Fruit fly (Drosophila melanogaster): ENCODE measurements around the gene CG32119.

Gene CG32119

dm6 chr3L:13288161-13288560 is 39.7 kb upstream of the CG32119 start (continued):
- no peak for TF ChIP-seq CG9139 (GFP tag; optimal IDR thresholded peaks at IDR 0.05)
- peak; percentile 57 for TF ChIP-seq svp (GFP tag)
- TF ChIP-seq Eip93F (GFP tag; optimal IDR thresholded peaks at IDR 0.05) = no peak
- TF ChIP-seq lz (GFP tag; optimal IDR thresholded peaks at IDR 0.05) = no peak
- no peak for TF ChIP-seq esn (GFP tag; optimal IDR thresholded peaks at IDR 0.05)
- TF ChIP-seq CG6792 (GFP tag; optimal IDR thresholded peaks at IDR 0.05) = peak; percentile 37
- no peak for TF ChIP-seq CG4318 (GFP tag; optimal IDR thresholded peaks at IDR 0.05)
- TF ChIP-seq cyc (GFP tag; optimal IDR thresholded peaks at IDR 0.05) = no peak
- TF ChIP-seq fd85E (GFP tag; optimal IDR thresholded peaks at IDR 0.05) = no peak
- TF ChIP-seq CG8119 (GFP tag; IDR thresholded peaks at IDR 0.05) = no peak
- TF ChIP-seq CG8632 (GFP tag; optimal IDR thresholded peaks at IDR 0.05) = peak; percentile 14
- no peak for TF ChIP-seq CG6276 (GFP tag; optimal IDR thresholded peaks at IDR 0.05)
- TF ChIP-seq CG16779 (tag; optimal IDR thresholded peaks at IDR 0.05) = no peak
- peak; percentile 48 for TF ChIP-seq Eip75B (GFP tag; optimal IDR thresholded peaks at IDR 0.05)
- TF ChIP-seq Sox14 (GFP tag; optimal IDR thresholded peaks at IDR 0.05) = peak; percentile 44
- no peak for TF ChIP-seq Hr4 (GFP tag; optimal IDR thresholded peaks at IDR 0.05)
- TF ChIP-seq Smox (GFP tag; optimal IDR thresholded peaks at IDR 0.05) = no peak
- TF ChIP-seq CG8319 (GFP tag; optimal IDR thresholded peaks at IDR 0.05) = no peak
- peak; percentile 62 for TF ChIP-seq fd59A (GFP tag; optimal IDR thresholded peaks at IDR 0.05)
- no peak for TF ChIP-seq CG15336 (GFP tag; IDR thresholded peaks at IDR 0.05)
- no peak for TF ChIP-seq CG7368 (GFP tag; optimal IDR thresholded peaks at IDR 0.05)
- TF ChIP-seq dsx (GFP tag; optimal IDR thresholded peaks at IDR 0.05; ENCODE audit: poor library complexity, severe bottlenecking) = no peak
- no peak for TF ChIP-seq CG3919 (GFP tag; optimal IDR thresholded peaks at IDR 0.05)

- no peak for TF ChIP-seq Sox15 (GFP tag; optimal IDR thresholded peaks at IDR 0.05)
- TF ChIP-seq CG6276 (GFP tag; optimal IDR thresholded peaks at IDR 0.05) = no peak
- TF ChIP-seq CG3919 (GFP tag; optimal IDR thresholded peaks at IDR 0.05) = no peak
- peak in 1 of 2 experiments; percentile 10 for TF ChIP-seq ss (GFP tag; optimal IDR thresholded peaks at IDR 0.05)
- no peak for TF ChIP-seq acj6 (GFP tag; optimal IDR thresholded peaks at IDR 0.05)
- no peak for TF ChIP-seq Eip93F (GFP tag; optimal IDR thresholded peaks at IDR 0.05)
Observed at dm6 chr3L:13286640-13287039, 38.1 kb upstream of the CG32119 start.

dm6 chr3L:13284308-13284707 is 35.8 kb upstream of the CG32119 start:
- no peak for TF ChIP-seq Lpt (GFP tag; optimal IDR thresholded peaks at IDR 0.05)
- no peak for TF ChIP-seq OdsH (GFP tag; optimal IDR thresholded peaks at IDR 0.05)

- no peak for TF ChIP-seq Eip93F (GFP tag; optimal IDR thresholded peaks at IDR 0.05)
- no peak for TF ChIP-seq CG10669 (GFP tag; optimal IDR thresholded peaks at IDR 0.05)
- TF ChIP-seq CG15336 (GFP tag; IDR thresholded peaks at IDR 0.05) = no peak
- TF ChIP-seq CG6163 (GFP tag; IDR thresholded peaks at IDR 0.05) = no peak
- no peak for TF ChIP-seq CG3919 (GFP tag; optimal IDR thresholded peaks at IDR 0.05)
- no peak for TF ChIP-seq CG7368 (GFP tag; optimal IDR thresholded peaks at IDR 0.05)
- TF ChIP-seq CG11294 (GFP tag; IDR thresholded peaks at IDR 0.05) = no peak
- no peak for TF ChIP-seq cyc (GFP tag; optimal IDR thresholded peaks at IDR 0.05)
- TF ChIP-seq eg (GFP tag; IDR thresholded peaks at IDR 0.05) = no peak
- TF ChIP-seq CG1621 (tag; optimal IDR thresholded peaks at IDR 0.05) = no peak
Observed at dm6 chr3L:13282039-13282438, 33.5 kb upstream of the CG32119 start.

- TF ChIP-seq CG3032 (tag; optimal IDR thresholded peaks at IDR 0.05) (no peak), CG10669 (GFP tag; optimal IDR thresholded peaks at IDR 0.05) (no peak), fd85E (GFP tag; optimal IDR thresholded peaks at IDR 0.05) (no peak), svp (GFP tag) (peak; percentile 3), CG8632 (GFP tag; optimal IDR thresholded peaks at IDR 0.05) (no peak), acj6 (GFP tag; optimal IDR thresholded peaks at IDR 0.05) (no peak), Met (GFP tag; optimal IDR thresholded peaks at IDR 0.05) (no peak)
Observed at dm6 chr3L:13271282-13271681, 22.8 kb upstream of the CG32119 start.
